Fruit fly (Drosophila melanogaster): ENCODE measurements around the gene CG10222.

DNA sequence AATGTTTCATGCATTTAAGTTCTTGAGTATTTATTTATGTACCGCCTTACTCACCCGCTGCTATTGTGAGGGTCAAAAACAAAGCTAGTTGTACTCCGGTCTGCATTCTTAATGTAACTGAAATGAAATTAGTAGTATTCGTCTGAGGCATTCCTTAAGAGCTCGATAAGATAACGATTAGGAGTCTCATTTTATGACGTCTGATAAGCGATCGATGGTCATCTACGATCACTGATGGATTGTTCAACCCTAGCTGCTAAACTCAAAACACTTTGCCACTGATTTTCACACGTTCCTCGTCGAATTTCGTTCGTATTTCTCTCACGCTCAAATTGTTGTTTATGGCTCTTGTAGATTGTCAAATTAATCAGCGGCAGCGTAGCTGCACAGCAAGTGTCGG, 44.9 kb upstream of the CG10222 start, which contains the start of gene CG10116:
- TF ChIP-seq Ets98B (GFP tag; IDR thresholded peaks at IDR 0.05) (no peak), CG13204 (GFP tag; optimal IDR thresholded peaks at IDR 0.05) (no peak), Pif1B (GFP tag; optimal IDR thresholded peaks at IDR 0.05) (no peak), CG34367 (tag; optimal IDR thresholded peaks at IDR 0.05) (no peak), D1 (tag; optimal IDR thresholded peaks at IDR 0.05) (no peak), EcR (GFP tag; optimal IDR thresholded peaks at IDR 0.05) (no peak), CG17806 (tag; optimal IDR thresholded peaks at IDR 0.05) (no peak), gl (tag; optimal IDR thresholded peaks at IDR 0.05) (no peak)
